Worm (Caenorhabditis elegans): ENCODE measurements around the gene K08B5.2.

DNA sequence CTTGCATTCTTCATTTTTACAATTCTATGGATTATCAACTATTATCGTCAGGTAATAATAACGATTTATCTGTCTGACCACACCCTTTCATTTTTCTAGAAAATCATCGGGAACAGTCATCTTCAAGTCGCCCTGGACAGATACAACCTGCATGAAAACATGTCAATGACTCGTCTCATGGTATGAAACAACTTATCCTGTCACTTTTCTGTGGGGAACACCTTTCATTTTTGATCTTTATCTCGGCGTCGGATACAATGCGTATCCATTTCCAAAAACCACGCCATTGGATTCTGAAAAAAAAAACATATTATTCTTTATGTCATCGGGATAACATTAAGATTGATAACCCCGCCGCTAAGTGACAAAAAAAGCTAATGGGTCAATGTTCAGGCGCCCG is 7.2 kb upstream of the K08B5.2 start:
- no peak for TF ChIP-seq daf-12 (tag; optimal IDR thresholded peaks at IDR 0.05)
- TF ChIP-seq nhr-11 (tag; optimal IDR thresholded peaks at IDR 0.05): no peak
- TF ChIP-seq skn-1 (tag; optimal IDR thresholded peaks at IDR 0.05): no peak

Measured in whole organism, L4 larva.